Fruit fly (Drosophila melanogaster): ENCODE data around the gene CG18598.

- no peak for TF ChIP-seq Myc (optimal IDR thresholded peaks at IDR 0.05)
- TF ChIP-seq psq (optimal IDR thresholded peaks at IDR 0.05): no peak
- no peak for TF ChIP-seq insv (optimal IDR thresholded peaks at IDR 0.05)
- TF ChIP-seq Sin3A (optimal IDR thresholded peaks at IDR 0.05): no peak
- TF ChIP-seq ttk (optimal IDR thresholded peaks at IDR 0.05): no peak
- no peak for TF ChIP-seq h (optimal IDR thresholded peaks at IDR 0.05)
Observed at dm6 chr3R:18260016-18260415, 9.1 kb downstream of the CG18598 start.
